Fruit fly (Drosophila melanogaster) whole organism, wandering third instar larva: ENCODE data around the gene CG14731.
"Not testable (repeated sequence)": the region's sequence is repeated elsewhere in the genome, so short reads cannot be mapped to it uniquely, and the experiment has no call there.

Experiments
- Abd-B ChIP-seq: fragments of >200 bp; optimal IDR thresholded peaks from 2 replicates; lab custom pipeline; 2017; ENCODE audit warnings: missing biosample characterization, missing genetic modification characterization
- GATAd ChIP-seq: sonication (Bioruptor generic); optimal IDR thresholded peaks from 2 replicates; lab custom pipeline; 2016; ENCODE audit warnings: missing biosample characterization, missing genetic modification characterization
- Hr78 ChIP-seq: fragments of >200 bp; optimal IDR thresholded peaks from 2 replicates; lab custom pipeline; 2017; ENCODE audit warnings: missing biosample characterization, missing genetic modification characterization
- Myc ChIP-seq: fragments of >200 bp; optimal IDR thresholded peaks from 2 replicates; lab custom pipeline; 2017
- Vsx2 ChIP-seq: fragments of 200-300, 225-300 bp; sonication (Bioruptor generic); optimal IDR thresholded peaks from 2 replicates; lab custom pipeline; 2018; ENCODE audit warnings: missing biosample characterization, missing genetic modification characterization; ENCODE audit not compliant: partially characterized antibody
- br ChIP-seq: fragments of 200-800 bp; sonication (Bioruptor generic); optimal IDR thresholded peaks from 2 replicates; lab custom pipeline; 2016; ENCODE audit warnings: missing biosample characterization, missing genetic modification characterization
- foxo ChIP-seq, 2 experiments: fragments of 200-800 bp; sonication (Bioruptor generic); optimal IDR thresholded peaks; 2 replicates in 1 of 2; 3 replicates in 1 of 2; lab custom pipeline; 2016 to 2017; ENCODE audit warnings: missing biosample characterization in 2 of 2, missing genetic modification characterization in 2 of 2
- h ChIP-seq: fragments of 200-800 bp; sonication (Bioruptor generic); optimal IDR thresholded peaks from 3 replicates; lab custom pipeline; 2016; ENCODE audit warnings: missing biosample characterization, mild to moderate bottlenecking, missing genetic modification characterization
- psq ChIP-seq: fragments of 200-800 bp; sonication (Bioruptor generic); optimal IDR thresholded peaks from 3 replicates; lab custom pipeline; 2017; ENCODE audit warnings: missing biosample characterization, mild to moderate bottlenecking, missing genetic modification characterization, moderate library complexity
- sv ChIP-seq: fragments of 200-800 bp; sonication (Bioruptor generic); optimal IDR thresholded peaks from 3 replicates; lab custom pipeline; 2016; ENCODE audit warnings: missing biosample characterization, missing genetic modification characterization
- usp ChIP-seq: fragments of >200 bp; optimal IDR thresholded peaks from 2 replicates; lab custom pipeline; 2017; ENCODE audit warnings: missing biosample characterization, missing genetic modification characterization

dm6 chr3R:11958235-11958634 is 27.2 kb downstream of the CG14731 start, which contains the start of gene Hsp70Ab:
- not testable (repeated sequence) for TF ChIP-seq br (GFP tag; lab: Kevin White, UChicago); h (GFP tag; lab: Kevin White, UChicago); sv (GFP tag; lab: Kevin White, UChicago); foxo (GFP tag; optimal IDR thresholded peaks at IDR 0.05; lab: Kevin White, UChicago); Vsx2 (GFP tag; lab: Kevin White, UChicago); Myc; psq (GFP tag; lab: Kevin White, UChicago); Hr78 (GFP tag; lab: Kevin White, UChicago); GATAd (GFP tag; lab: Kevin White, UChicago); usp (GFP tag; lab: Kevin White, UChicago); Abd-B (GFP tag; lab: Kevin White, UChicago)
